Worm (Caenorhabditis elegans) whole organism, young adult: ENCODE results near the gene C17H12.37.
A peak's percentile ranks its signal among the peaks of the same experiment; 100 is the strongest.

ENCODE experiments used
- C06A6.2 ChIP-seq: fragments of 200-800 bp; sonication (Bioruptor generic); conservative IDR thresholded peaks from 2 replicates; pipeline ENCODE4 v1.3.6; 2022; ENCODE audit warnings: missing genetic modification characterization, missing compliant biosample characterization
- D2030.7 ChIP-seq: fragments of 200-800 bp; sonication (Bioruptor generic); IDR thresholded peaks from 2 replicates; pipeline ENCODE4 v1.3.6; 2022; ENCODE audit warnings: missing genetic modification reagents, missing genetic modification characterization, missing compliant biosample characterization
- F23B12.7 ChIP-seq: sonication (generic microtip); optimal IDR thresholded peaks from 2 replicates; lab custom pipeline; 2017; ENCODE audit warnings: missing genetic modification characterization, mild to moderate bottlenecking, missing compliant biosample characterization, antibody characterized with exemption, moderate library complexity; ENCODE audit not compliant: insufficient read depth
- T26A5.8 ChIP-seq: sonication (generic microtip); optimal IDR thresholded peaks from 2 replicates; lab custom pipeline; 2016; ENCODE audit warnings: missing genetic modification characterization, missing compliant biosample characterization
- ZK185.1 ChIP-seq: sonication (generic microtip); optimal IDR thresholded peaks from 2 replicates; lab custom pipeline; 2016; ENCODE audit warnings: mild to moderate bottlenecking, missing genetic modification characterization, missing compliant biosample characterization; ENCODE audit not compliant: poor library complexity, severe bottlenecking
- atf-7 ChIP-seq: sonication (generic microtip); optimal IDR thresholded peaks from 2 replicates; lab custom pipeline; 2017; ENCODE audit warnings: mild to moderate bottlenecking, missing genetic modification characterization, missing compliant biosample characterization
- attf-5 ChIP-seq: fragments of 200-800 bp; sonication (Bioruptor generic); optimal IDR thresholded peaks from 2 replicates; lab custom pipeline; 2018; ENCODE audit warnings: mild to moderate bottlenecking, missing genetic modification characterization, missing compliant biosample characterization
- attf-6 ChIP-seq: fragments of 200-800 bp; sonication (Bioruptor generic); IDR thresholded peaks from 2 replicates; pipeline ENCODE4 v1.3.6; 2022; ENCODE audit warnings: missing genetic modification reagents, missing genetic modification characterization, missing compliant biosample characterization
- cebp-2 ChIP-seq: fragments of 200-800 bp; sonication (Bioruptor generic); IDR thresholded peaks from 2 replicates; pipeline ENCODE4 v1.3.6; 2022; ENCODE audit warnings: missing genetic modification characterization, missing compliant biosample characterization
- ceh-27 ChIP-seq: fragments of 200-800 bp; sonication (Bioruptor generic); optimal IDR thresholded peaks from 2 replicates; lab custom pipeline; 2018; ENCODE audit warnings: mild to moderate bottlenecking, missing genetic modification characterization, moderate library complexity, missing compliant biosample characterization
- dpff-1 ChIP-seq: sonication (generic microtip); optimal IDR thresholded peaks from 2 replicates; lab custom pipeline; 2017; ENCODE audit warnings: mild to moderate bottlenecking, missing genetic modification characterization, missing compliant biosample characterization
- dpl-1 ChIP-seq: fragments of 150-350 bp; optimal IDR thresholded peaks from 2 replicates; lab custom pipeline; 2014; ENCODE audit warnings: missing biosample characterization, missing genetic modification reagents, missing genetic modification characterization
- efl-1 ChIP-seq: fragments of 150-350 bp; optimal IDR thresholded peaks from 2 replicates; lab custom pipeline; 2014; ENCODE audit warnings: missing biosample characterization, missing genetic modification reagents, missing genetic modification characterization
- egrh-3 ChIP-seq: fragments of 200-800 bp; sonication (Bioruptor generic); IDR thresholded peaks from 2 replicates; pipeline ENCODE4 v1.3.6; 2022; ENCODE audit warnings: missing genetic modification reagents, missing genetic modification characterization, missing compliant biosample characterization
- gei-17 ChIP-seq: fragments of 200-800 bp; sonication (Bioruptor generic); optimal IDR thresholded peaks from 2 replicates; lab custom pipeline; 2018; ENCODE audit warnings: mild to moderate bottlenecking, missing genetic modification characterization, missing compliant biosample characterization
- hmg-1.2 ChIP-seq: fragments of 200-800 bp; sonication (Bioruptor generic); IDR thresholded peaks from 2 replicates; pipeline ENCODE4 v1.3.6; 2022; ENCODE audit warnings: missing genetic modification reagents, missing genetic modification characterization, missing compliant biosample characterization
- hmg-20 ChIP-seq: fragments of 200-800 bp; sonication (Bioruptor generic); IDR thresholded peaks from 2 replicates; pipeline ENCODE4 v1.3.6; 2022; ENCODE audit warnings: missing genetic modification reagents, missing genetic modification characterization, missing compliant biosample characterization
- lin-35 ChIP-seq, 3 experiments: fragments of 150-350 bp in 2 of 3; sonication (generic microtip) in 1 of 3; optimal IDR thresholded peaks; 2 replicates each; lab custom pipeline; 2014 to 2018; ENCODE audit warnings: missing biosample characterization in 3 of 3, missing genetic modification characterization in 3 of 3, missing genetic modification reagents in 3 of 3
- lin-54 ChIP-seq: fragments of 200-800 bp; sonication (Bioruptor generic); optimal IDR thresholded peaks from 2 replicates; lab custom pipeline; 2018; ENCODE audit warnings: mild to moderate bottlenecking, missing genetic modification characterization, missing compliant biosample characterization
- lsl-1 ChIP-seq: fragments of 200-800 bp; sonication (Bioruptor generic); optimal IDR thresholded peaks from 2 replicates; lab custom pipeline; 2018; ENCODE audit warnings: mild to moderate bottlenecking, missing genetic modification characterization, moderate library complexity, missing compliant biosample characterization
- madf-6 ChIP-seq: fragments of 200-800 bp; sonication (Bioruptor generic); IDR thresholded peaks from 2 replicates; pipeline ENCODE4 v1.3.6; 2022; ENCODE audit warnings: missing genetic modification reagents, missing genetic modification characterization, missing compliant biosample characterization
- madf-8 ChIP-seq: fragments of 200-800 bp; sonication (Bioruptor generic); conservative IDR thresholded peaks from 2 replicates; pipeline ENCODE4 v1.3.6; 2022; ENCODE audit warnings: missing genetic modification reagents, missing genetic modification characterization, missing compliant biosample characterization
- mcd-1 ChIP-seq: fragments of 200-800 bp; sonication (Bioruptor generic); IDR thresholded peaks from 2 replicates; pipeline ENCODE4 v1.3.6; 2022; ENCODE audit warnings: missing genetic modification reagents, missing genetic modification characterization, missing compliant biosample characterization
- nfyb-1 ChIP-seq: fragments of 200-800 bp; sonication (Bioruptor generic); IDR thresholded peaks from 2 replicates; pipeline ENCODE4 v1.3.6; 2022; ENCODE audit warnings: missing genetic modification reagents, missing genetic modification characterization, missing compliant biosample characterization
- nhr-80 ChIP-seq: sonication (generic microtip); optimal IDR thresholded peaks from 2 replicates; lab custom pipeline; 2016; ENCODE audit warnings: missing genetic modification characterization, missing compliant biosample characterization
- pbrm-1 ChIP-seq: fragments of 200-800 bp; sonication (Bioruptor generic); IDR thresholded peaks from 2 replicates; pipeline ENCODE4 v1.3.6; 2022; ENCODE audit warnings: missing genetic modification reagents, missing genetic modification characterization, missing compliant biosample characterization
- repo-1 ChIP-seq: sonication (generic microtip); optimal IDR thresholded peaks from 2 replicates; lab custom pipeline; 2017; ENCODE audit warnings: mild to moderate bottlenecking, missing genetic modification characterization, missing compliant biosample characterization
- snpc-3.4 ChIP-seq: sonication (generic microtip); optimal IDR thresholded peaks from 2 replicates; lab custom pipeline; 2017; ENCODE audit warnings: missing genetic modification characterization, mild to moderate bottlenecking, missing compliant biosample characterization, antibody characterized with exemption, moderate library complexity, missing genotype, missing genetic modification reagents
- snpc-4 ChIP-seq, 5 experiments: fragments of 150-350 bp in 1 of 5; sonication (generic microtip) in 4 of 5; optimal IDR thresholded peaks; 2 replicates each; lab custom pipeline; 2014 to 2018; ENCODE audit warnings: missing genetic modification characterization in 5 of 5, missing biosample characterization in 3 of 5, antibody characterized with exemption in 2 of 5, mild to moderate bottlenecking in 2 of 5, missing compliant biosample characterization in 2 of 5, missing genotype in 2 of 5, moderate library complexity in 2 of 5, missing genetic modification reagents in 1 of 5
- unc-130 ChIP-seq: sonication (generic microtip); optimal IDR thresholded peaks from 2 replicates; lab custom pipeline; 2016; ENCODE audit warnings: missing genetic modification reagents, missing genetic modification characterization, missing compliant biosample characterization
- xnd-1 ChIP-seq: sonication (generic microtip); optimal IDR thresholded peaks from 2 replicates; lab custom pipeline; 2016; ENCODE audit warnings: missing genotype, missing genetic modification reagents, missing genetic modification characterization, missing compliant biosample characterization
- zfh-2 ChIP-seq: fragments of 200-800 bp; sonication (Bioruptor generic); conservative IDR thresholded peaks from 2 replicates; pipeline ENCODE4 v1.3.6; 2022; ENCODE audit warnings: missing genetic modification reagents, missing genetic modification characterization, missing compliant biosample characterization
- zim-3 ChIP-seq: sonication (generic microtip); optimal IDR thresholded peaks from 2 replicates; lab custom pipeline; 2017; ENCODE audit warnings: mild to moderate bottlenecking, missing genetic modification characterization, moderate library complexity, missing compliant biosample characterization

Gene C17H12.37

ce11 chrIV:6770407-6770883, 34.5 kb upstream of the C17H12.37 start, which contains the start of gene anat-1 (continued):
- TF ChIP-seq attf-6 (GFP tag; lab: Robert Waterston, UW) (no peak), ZK185.1 (tag; lab: Kevin White, UChicago) (no peak), lsl-1 (GFP tag; lab: Kevin White, UChicago) (no peak)

- TF ChIP-seq lin-35 (GFP tag; optimal IDR thresholded peaks at IDR 0.05; lab: Kevin White, UChicago) (no peak), atf-7 (tag; lab: Kevin White, UChicago) (no peak), nhr-80 (tag; lab: Kevin White, UChicago) (peak; percentile 3)
These were observed 33.4 kb upstream of the C17H12.37 start for ce11 chrIV:6771556-6771955.

- TF ChIP-seq lsl-1 (GFP tag; lab: Kevin White, UChicago) (peak; percentile 79), snpc-4 (GFP tag; optimal IDR thresholded peaks at IDR 0.05; lab: Kevin White, UChicago) (no peak), snpc-4 (tag; optimal IDR thresholded peaks at IDR 0.05; lab: Kevin White, UChicago) (peak in 2 of 4 experiments; percentile 65 to 71), zim-3 (tag; lab: Kevin White, UChicago) (no peak), zfh-2 (GFP tag; lab: Robert Waterston, UW) (no peak), madf-8 (peak; percentile 20; the same call in 1 of the 2 replicates), ceh-27 (GFP tag; lab: Kevin White, UChicago) (no peak), egrh-3 (GFP tag; lab: Robert Waterston, UW) (no peak), lin-54 (peak; percentile 46), xnd-1 (tag; lab: Kevin White, UChicago) (peak; percentile 19), F23B12.7 (tag; lab: Kevin White, UChicago) (no peak), repo-1 (no peak), unc-130 (GFP tag; lab: Kevin White, UChicago) (peak; percentile 32), dpff-1 (no peak), efl-1 (GFP tag; lab: Kevin White, UChicago) (peak; percentile 61), D2030.7 (GFP tag; lab: Robert Waterston, UW) (0 out of 2 replicates have a peak, but pooled peaks have one; percentile 19), dpl-1 (GFP tag; lab: Kevin White, UChicago) (peak; percentile 34), gei-17 (GFP tag; lab: Kevin White, UChicago) (no peak), hmg-1.2 (GFP tag; lab: Robert Waterston, UW) (peak; percentile 15; the same call in 1 of the 2 replicates), cebp-2 (GFP tag; lab: Robert Waterston, UW) (no peak)
These were observed 27.8 kb upstream of the C17H12.37 start for ce11 chrIV:6777156-6777555.

- TF ChIP-seq T26A5.8 (tag; lab: Kevin White, UChicago), result no peak
- TF ChIP-seq dpl-1 (GFP tag; lab: Kevin White, UChicago), result no peak
- TF ChIP-seq madf-6 (GFP tag; lab: Robert Waterston, UW), result 0 out of 2 replicates have a peak, but pooled peaks have one; percentile 18
- peak; percentile 7 for TF ChIP-seq attf-5
- TF ChIP-seq snpc-3.4 (tag; lab: Kevin White, UChicago), result no peak
- TF ChIP-seq hmg-1.2 (GFP tag; lab: Robert Waterston, UW), result peak; percentile 62; the same call in 1 of the 2 replicates
- TF ChIP-seq ZK185.1 (tag; lab: Kevin White, UChicago), result peak; percentile 3
- peak; percentile 47; the same call in 1 of the 2 replicates for TF ChIP-seq mcd-1 (GFP tag; lab: Robert Waterston, UW)
- TF ChIP-seq nfyb-1, result peak; percentile 36; the same call in 1 of the 2 replicates
- TF ChIP-seq nhr-80 (tag; lab: Kevin White, UChicago), result peak; percentile 27
- TF ChIP-seq C06A6.2 (GFP tag; lab: Robert Waterston, UW), result no peak
- 0 out of 2 replicates have a peak, but pooled peaks have one; percentile 11 for TF ChIP-seq pbrm-1 (GFP tag; lab: Robert Waterston, UW)
- no peak for TF ChIP-seq repo-1
- no peak for TF ChIP-seq hmg-20 (GFP tag; lab: Robert Waterston, UW)
- TF ChIP-seq, all 124 proteins: peak for 8
These were observed 19.8 kb upstream of the C17H12.37 start, which contains the start of gene dyci-1 for ce11 chrIV:6785151-6785550. Gene dyci-1, minus strand, starts transcription at chrIV:6785272.
